Worm (Caenorhabditis elegans): ENCODE results near the gene srg-2.

DNA sequence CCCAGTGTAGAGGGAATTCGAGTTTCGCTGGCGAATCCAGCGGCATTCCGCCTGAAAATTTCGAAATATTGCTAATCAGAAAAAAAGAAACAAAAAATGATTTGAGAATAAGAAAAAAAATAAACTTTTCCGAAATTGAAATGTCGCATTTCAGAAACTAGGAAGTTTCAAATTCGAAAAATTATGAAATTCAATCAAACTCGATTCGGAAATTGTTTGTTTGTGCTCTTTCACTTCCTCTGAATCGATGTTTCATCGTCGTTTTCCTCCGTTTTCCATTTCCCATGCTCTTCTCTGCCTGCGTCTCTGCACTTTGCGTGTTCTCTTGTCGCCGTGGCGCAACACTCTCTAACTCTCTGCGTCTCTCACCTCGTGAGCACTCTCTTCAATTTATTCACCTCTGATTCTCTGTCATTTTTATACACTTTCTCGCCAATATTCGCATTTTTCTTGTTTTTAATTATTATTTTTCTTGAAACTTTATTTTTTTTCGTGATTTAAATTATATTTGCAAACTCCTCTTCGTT is 18.3 kb upstream of the srg-2 start, which contains the start of gene C18F10.7:
- TF ChIP-seq lin-13 (GFP tag; optimal IDR thresholded peaks at IDR 0.05) (peak; percentile 49), ama-1 (optimal IDR thresholded peaks at IDR 0.05) (no peak), ZK546.5 (tag; optimal IDR thresholded peaks at IDR 0.05) (no peak), skn-1 (tag; optimal IDR thresholded peaks at IDR 0.05) (no peak), fos-1 (tag; optimal IDR thresholded peaks at IDR 0.05) (peak; percentile 54), Y55F3AM.14 (GFP tag; optimal IDR thresholded peaks at IDR 0.05) (no peak), elt-3 (tag; optimal IDR thresholded peaks at IDR 0.05) (no peak), aly-2 (tag; optimal IDR thresholded peaks at IDR 0.05) (no peak), zag-1 (tag; optimal IDR thresholded peaks at IDR 0.05) (no peak), lin-11 (tag; optimal IDR thresholded peaks at IDR 0.05) (no peak), ceh-82 (tag; optimal IDR thresholded peaks at IDR 0.05) (no peak), sma-9 (GFP tag; optimal IDR thresholded peaks at IDR 0.05) (peak; percentile 91), sma-9 (tag; optimal IDR thresholded peaks at IDR 0.05) (no peak), unc-55 (GFP tag; optimal IDR thresholded peaks at IDR 0.05) (peak; percentile 74)

All from whole organism, L2 larva.